Worm (Caenorhabditis elegans) whole organism, young adult: ENCODE data around the gene mab-21.
A peak's percentile ranks its signal among the peaks of the same experiment; 100 is the strongest.

Experiments
- B0336.3 ChIP-seq: fragments of 200-800 bp; sonication (Bioruptor generic); IDR thresholded peaks from 2 replicates; pipeline ENCODE4 v1.3.6; 2022; ENCODE audit warnings: missing genetic modification characterization, missing compliant biosample characterization
- C17E4.6 ChIP-seq: fragments of 200-800 bp; sonication (Bioruptor generic); IDR thresholded peaks from 2 replicates; pipeline ENCODE4 v1.3.6; 2022; ENCODE audit warnings: missing genetic modification reagents, missing genetic modification characterization, missing compliant biosample characterization
- F23B12.7 ChIP-seq: sonication (generic microtip); optimal IDR thresholded peaks from 2 replicates; lab custom pipeline; 2017; ENCODE audit warnings: missing genetic modification characterization, mild to moderate bottlenecking, missing compliant biosample characterization, antibody characterized with exemption, moderate library complexity; ENCODE audit not compliant: insufficient read depth
- F37B4.10 ChIP-seq: fragments of 200-800 bp; sonication (Bioruptor generic); IDR thresholded peaks from 2 replicates; pipeline ENCODE4 v1.3.6; 2022; ENCODE audit warnings: missing genetic modification characterization, missing compliant biosample characterization
- F49E8.2 ChIP-seq: sonication (generic microtip); optimal IDR thresholded peaks from 3 replicates; lab custom pipeline; 2017; ENCODE audit warnings: missing genetic modification characterization, mild to moderate bottlenecking, missing compliant biosample characterization, antibody characterized with exemption, moderate library complexity; ENCODE audit not compliant: insufficient read depth
- F55B11.4 ChIP-seq: sonication (generic microtip); optimal IDR thresholded peaks from 2 replicates; lab custom pipeline; 2016; ENCODE audit warnings: missing compliant biosample characterization, missing genetic modification characterization, borderline replicate concordance; ENCODE audit not compliant: insufficient read depth
- K11D2.4 ChIP-seq: fragments of 200-800 bp; sonication (Bioruptor generic); IDR thresholded peaks from 2 replicates; pipeline ENCODE4 v1.3.6; 2022; ENCODE audit warnings: missing genetic modification reagents, missing genetic modification characterization, missing compliant biosample characterization
- K12H6.12 ChIP-seq: fragments of 200-800 bp; sonication (Bioruptor generic); optimal IDR thresholded peaks from 2 replicates; lab custom pipeline; 2018; ENCODE audit warnings: mild to moderate bottlenecking, missing genetic modification characterization, missing compliant biosample characterization
- T26A5.8 ChIP-seq: sonication (generic microtip); optimal IDR thresholded peaks from 2 replicates; lab custom pipeline; 2016; ENCODE audit warnings: missing genetic modification characterization, missing compliant biosample characterization
- Y56A3A.18 ChIP-seq: fragments of 200-800 bp; sonication (Bioruptor generic); IDR thresholded peaks from 2 replicates; pipeline ENCODE4 v1.3.6; 2022; ENCODE audit warnings: missing genetic modification reagents, missing genetic modification characterization, missing compliant biosample characterization
- aptf-2 ChIP-seq: fragments of 200-800 bp; sonication (Bioruptor generic); conservative IDR thresholded peaks from 2 replicates; pipeline ENCODE4 v1.3.6; 2022; ENCODE audit warnings: missing genetic modification reagents, missing genetic modification characterization, missing compliant biosample characterization
- aptf-3 ChIP-seq: fragments of 200-800 bp; sonication (Bioruptor generic); IDR thresholded peaks from 2 replicates; pipeline ENCODE4 v1.3.6; 2022; ENCODE audit warnings: missing genetic modification characterization, missing compliant biosample characterization
- atf-7 ChIP-seq: sonication (generic microtip); optimal IDR thresholded peaks from 2 replicates; lab custom pipeline; 2017; ENCODE audit warnings: mild to moderate bottlenecking, missing genetic modification characterization, missing compliant biosample characterization
- cebp-1 ChIP-seq, 2 experiments: fragments of 200-800 bp in 1 of 2; sonication (Bioruptor generic) in 1 of 2; sonication (generic microtip) in 1 of 2; IDR thresholded peaks in 1 of 2; optimal IDR thresholded peaks in 1 of 2; 2 replicates each; pipeline versions ENCODE4 v1.3.6 to Lab custom; 2017 to 2022; ENCODE audit warnings: missing compliant biosample characterization in 2 of 2, missing genetic modification characterization in 2 of 2, mild to moderate bottlenecking in 1 of 2, missing genetic modification reagents in 1 of 2, moderate library complexity in 1 of 2
- cebp-2 ChIP-seq: fragments of 200-800 bp; sonication (Bioruptor generic); IDR thresholded peaks from 2 replicates; pipeline ENCODE4 v1.3.6; 2022; ENCODE audit warnings: missing genetic modification characterization, missing compliant biosample characterization
- ceh-40 ChIP-seq: fragments of 200-800 bp; sonication (Bioruptor generic); IDR thresholded peaks from 2 replicates; pipeline ENCODE4 v1.3.6; 2022; ENCODE audit warnings: missing genetic modification characterization, missing compliant biosample characterization
- ceh-91 ChIP-seq: fragments of 200-800 bp; sonication (Bioruptor generic); IDR thresholded peaks from 2 replicates; pipeline ENCODE4 v1.3.6; 2022; ENCODE audit warnings: missing genetic modification reagents, missing genetic modification characterization, missing compliant biosample characterization
- die-1 ChIP-seq: sonication (generic microtip); optimal IDR thresholded peaks from 2 replicates; lab custom pipeline; 2016; ENCODE audit warnings: missing genotype, mild to moderate bottlenecking, missing genetic modification characterization, missing compliant biosample characterization
- dpl-1 ChIP-seq: fragments of 150-350 bp; optimal IDR thresholded peaks from 2 replicates; lab custom pipeline; 2014; ENCODE audit warnings: missing biosample characterization, missing genetic modification reagents, missing genetic modification characterization
- egrh-3 ChIP-seq: fragments of 200-800 bp; sonication (Bioruptor generic); IDR thresholded peaks from 2 replicates; pipeline ENCODE4 v1.3.6; 2022; ENCODE audit warnings: missing genetic modification reagents, missing genetic modification characterization, missing compliant biosample characterization
- ekl-4 ChIP-seq: fragments of 200-800 bp; sonication (Bioruptor generic); IDR thresholded peaks from 2 replicates; pipeline ENCODE4 v1.3.6; 2022; ENCODE audit warnings: missing genetic modification reagents, missing genetic modification characterization, missing compliant biosample characterization
- ets-4 ChIP-seq: fragments of 200-800 bp; sonication (Bioruptor generic); optimal IDR thresholded peaks from 2 replicates; lab custom pipeline; 2018; ENCODE audit warnings: mild to moderate bottlenecking, missing genetic modification characterization, missing compliant biosample characterization
- gei-17 ChIP-seq: fragments of 200-800 bp; sonication (Bioruptor generic); optimal IDR thresholded peaks from 2 replicates; lab custom pipeline; 2018; ENCODE audit warnings: mild to moderate bottlenecking, missing genetic modification characterization, missing compliant biosample characterization
- hlh-26 ChIP-seq: fragments of 200-800 bp; sonication (Bioruptor generic); conservative IDR thresholded peaks from 2 replicates; pipeline ENCODE4 v1.3.6; 2022; ENCODE audit warnings: missing genetic modification reagents, missing genetic modification characterization, missing compliant biosample characterization
- hmg-1.2 ChIP-seq: fragments of 200-800 bp; sonication (Bioruptor generic); IDR thresholded peaks from 2 replicates; pipeline ENCODE4 v1.3.6; 2022; ENCODE audit warnings: missing genetic modification reagents, missing genetic modification characterization, missing compliant biosample characterization
- hmg-20 ChIP-seq: fragments of 200-800 bp; sonication (Bioruptor generic); IDR thresholded peaks from 2 replicates; pipeline ENCODE4 v1.3.6; 2022; ENCODE audit warnings: missing genetic modification reagents, missing genetic modification characterization, missing compliant biosample characterization
- let-526 ChIP-seq: fragments of 200-800 bp; sonication (Bioruptor generic); IDR thresholded peaks from 2 replicates; pipeline ENCODE4 v1.3.6; 2022; ENCODE audit warnings: missing genetic modification reagents, missing genetic modification characterization, missing compliant biosample characterization
- lin-26 ChIP-seq: fragments of 200-800 bp; sonication (Bioruptor generic); IDR thresholded peaks from 2 replicates; pipeline ENCODE4 v1.3.6; 2022; ENCODE audit warnings: missing genetic modification reagents, missing genetic modification characterization, missing compliant biosample characterization
- lin-35 ChIP-seq, 3 experiments: fragments of 150-350 bp in 2 of 3; sonication (generic microtip) in 1 of 3; optimal IDR thresholded peaks; 2 replicates each; lab custom pipeline; 2014 to 2018; ENCODE audit warnings: missing biosample characterization in 3 of 3, missing genetic modification characterization in 3 of 3, missing genetic modification reagents in 3 of 3
- lin-54 ChIP-seq: fragments of 200-800 bp; sonication (Bioruptor generic); optimal IDR thresholded peaks from 2 replicates; lab custom pipeline; 2018; ENCODE audit warnings: mild to moderate bottlenecking, missing genetic modification characterization, missing compliant biosample characterization
- lsy-27 ChIP-seq: sonication (generic microtip); optimal IDR thresholded peaks from 2 replicates; lab custom pipeline; 2017; ENCODE audit warnings: missing genetic modification characterization, mild to moderate bottlenecking, missing compliant biosample characterization, antibody characterized with exemption, missing genotype, borderline replicate concordance; ENCODE audit not compliant: insufficient read depth
- madf-6 ChIP-seq: fragments of 200-800 bp; sonication (Bioruptor generic); IDR thresholded peaks from 2 replicates; pipeline ENCODE4 v1.3.6; 2022; ENCODE audit warnings: missing genetic modification reagents, missing genetic modification characterization, missing compliant biosample characterization
- mel-28 ChIP-seq: sonication (generic microtip); optimal IDR thresholded peaks from 2 replicates; lab custom pipeline; 2016; ENCODE audit warnings: borderline replicate concordance, mild to moderate bottlenecking, missing genetic modification characterization, missing compliant biosample characterization
- mxl-1 ChIP-seq: sonication (generic microtip); optimal IDR thresholded peaks from 2 replicates; lab custom pipeline; 2016; ENCODE audit warnings: missing genetic modification characterization, missing compliant biosample characterization
- nfya-2 ChIP-seq: fragments of 200-800 bp; sonication (Bioruptor generic); IDR thresholded peaks from 2 replicates; pipeline ENCODE4 v1.3.6; 2022; ENCODE audit warnings: missing genetic modification reagents, missing genetic modification characterization, missing compliant biosample characterization
- nhr-120 ChIP-seq: fragments of 200-800 bp; sonication (Bioruptor generic); IDR thresholded peaks from 2 replicates; pipeline ENCODE4 v1.3.6; 2022; ENCODE audit warnings: missing genetic modification characterization, missing compliant biosample characterization
- nhr-80 ChIP-seq: sonication (generic microtip); optimal IDR thresholded peaks from 2 replicates; lab custom pipeline; 2016; ENCODE audit warnings: missing genetic modification characterization, missing compliant biosample characterization
- rpc-1 ChIP-seq, 2 experiments: fragments of 150-350 bp in 1 of 2; sonication (generic microtip) in 1 of 2; optimal IDR thresholded peaks; 2 replicates each; lab custom pipeline; 2014 to 2018; ENCODE audit warnings: missing biosample characterization in 1 of 2, missing genetic modification characterization in 1 of 2, missing genetic modification reagents in 1 of 2, missing genotype in 1 of 2
- sea-2 ChIP-seq: fragments of 200-800 bp; sonication (Bioruptor generic); IDR thresholded peaks from 2 replicates; pipeline ENCODE4 v1.3.6; 2022; ENCODE audit warnings: missing genetic modification characterization, missing compliant biosample characterization
- snpc-1.1 ChIP-seq: sonication (generic microtip); optimal IDR thresholded peaks from 2 replicates; lab custom pipeline; 2017; ENCODE audit warnings: missing genetic modification characterization, mild to moderate bottlenecking, missing compliant biosample characterization, antibody characterized with exemption, moderate library complexity, missing genotype, missing genetic modification reagents; ENCODE audit not compliant: insufficient read depth
- snpc-4 ChIP-seq, 5 experiments: fragments of 150-350 bp in 1 of 5; sonication (generic microtip) in 4 of 5; optimal IDR thresholded peaks; 2 replicates each; lab custom pipeline; 2014 to 2018; ENCODE audit warnings: missing genetic modification characterization in 5 of 5, missing biosample characterization in 3 of 5, antibody characterized with exemption in 2 of 5, mild to moderate bottlenecking in 2 of 5, missing compliant biosample characterization in 2 of 5, missing genotype in 2 of 5, moderate library complexity in 2 of 5, missing genetic modification reagents in 1 of 5
- somi-1 ChIP-seq: fragments of 200-800 bp; sonication (Bioruptor generic); optimal IDR thresholded peaks from 2 replicates; lab custom pipeline; 2018; ENCODE audit warnings: mild to moderate bottlenecking, missing genetic modification characterization, missing compliant biosample characterization
- unc-130 ChIP-seq: sonication (generic microtip); optimal IDR thresholded peaks from 2 replicates; lab custom pipeline; 2016; ENCODE audit warnings: missing genetic modification reagents, missing genetic modification characterization, missing compliant biosample characterization
- ztf-22 ChIP-seq: fragments of 200-800 bp; sonication (Bioruptor generic); optimal IDR thresholded peaks from 2 replicates; lab custom pipeline; 2018; ENCODE audit warnings: mild to moderate bottlenecking, missing genetic modification characterization, moderate library complexity, missing compliant biosample characterization
- ztf-26 ChIP-seq: sonication (generic microtip); optimal IDR thresholded peaks from 2 replicates; lab custom pipeline; 2017; ENCODE audit warnings: missing genetic modification characterization, missing compliant biosample characterization
- ztf-28 ChIP-seq: fragments of 200-800 bp; sonication (Bioruptor generic); IDR thresholded peaks from 2 replicates; pipeline ENCODE4 v1.3.6; 2022; ENCODE audit warnings: missing genetic modification reagents, missing genetic modification characterization, missing compliant biosample characterization

Gene mab-21

ce11 chrIII:4551963-4552362 is 48.6 kb upstream of the mab-21 start (continued):
- no peak for TF ChIP-seq nfya-2 (GFP tag; lab: Robert Waterston, UW)
- TF ChIP-seq mxl-1 (tag; lab: Kevin White, UChicago) = no peak
- TF ChIP-seq ztf-26 (tag; lab: Kevin White, UChicago) = no peak
- no peak for TF ChIP-seq K11D2.4 (GFP tag; lab: Robert Waterston, UW)
- no peak for TF ChIP-seq somi-1 (GFP tag; lab: Kevin White, UChicago)
- no peak for TF ChIP-seq Y56A3A.18
- no peak for TF ChIP-seq F55B11.4 (tag; lab: Kevin White, UChicago)
- peak; percentile 47; the same call in 1 of the 2 replicates for TF ChIP-seq lin-26 (GFP tag; lab: Robert Waterston, UW)
- no peak for TF ChIP-seq cebp-2 (GFP tag; lab: Robert Waterston, UW)
- TF ChIP-seq atf-7 (tag; lab: Kevin White, UChicago) = no peak
- TF ChIP-seq unc-130 (GFP tag; lab: Kevin White, UChicago) = no peak
- no peak for TF ChIP-seq ztf-22 (GFP tag; lab: Kevin White, UChicago)
- no peak for TF ChIP-seq aptf-3 (GFP tag; lab: Robert Waterston, UW)
- TF ChIP-seq ceh-91 = no peak
- TF ChIP-seq hlh-26 (GFP tag; lab: Robert Waterston, UW) = no peak
- 0 out of 2 replicates have a peak, but pooled peaks have one; percentile 30 for TF ChIP-seq ekl-4 (GFP tag; lab: Robert Waterston, UW)
- TF ChIP-seq die-1 = peak; percentile 6
- TF ChIP-seq snpc-4 (GFP tag; optimal IDR thresholded peaks at IDR 0.05; lab: Kevin White, UChicago) = no peak
- peak in 3 of 4 experiments; percentile 12 to 55 (median 45) for TF ChIP-seq snpc-4 (tag; optimal IDR thresholded peaks at IDR 0.05; lab: Kevin White, UChicago)
- peak; percentile 43 for TF ChIP-seq ets-4 (GFP tag; lab: Kevin White, UChicago)
- TF ChIP-seq T26A5.8 (tag; lab: Kevin White, UChicago) = no peak
- TF ChIP-seq B0336.3 (GFP tag; lab: Robert Waterston, UW) = peak; percentile 45; the same call in 1 of the 2 replicates
- TF ChIP-seq dpl-1 = no peak
- no peak for TF ChIP-seq F23B12.7 (tag; lab: Kevin White, UChicago)
- no peak for TF ChIP-seq C17E4.6 (GFP tag; lab: Robert Waterston, UW)
- TF ChIP-seq lin-35 (GFP tag; optimal IDR thresholded peaks at IDR 0.05; lab: Kevin White, UChicago) = no peak
- no peak for TF ChIP-seq hmg-20
- TF ChIP-seq rpc-1 (optimal IDR thresholded peaks at IDR 0.05; lab: Kevin White, UChicago) = no peak
- no peak for TF ChIP-seq rpc-1 (tag; optimal IDR thresholded peaks at IDR 0.05; lab: Kevin White, UChicago)
- TF ChIP-seq K12H6.12 (tag; lab: Kevin White, UChicago) = peak; percentile 79
- peak; percentile 68; the same call in 1 of the 2 replicates for TF ChIP-seq hmg-1.2 (GFP tag; lab: Robert Waterston, UW)
- no peak for TF ChIP-seq F37B4.10
- peak; percentile 56 for TF ChIP-seq egrh-3 (GFP tag; lab: Robert Waterston, UW)
- TF ChIP-seq sea-2 (GFP tag; lab: Robert Waterston, UW) = no peak
- TF ChIP-seq lsy-27 = no peak
- TF ChIP-seq ztf-28 (GFP tag; lab: Robert Waterston, UW) = no peak
- TF ChIP-seq gei-17 (GFP tag; lab: Kevin White, UChicago) = no peak
- no peak for TF ChIP-seq aptf-2 (GFP tag; lab: Robert Waterston, UW)

- TF ChIP-seq hlh-26 (GFP tag; lab: Robert Waterston, UW) = no peak
- no peak for TF ChIP-seq lin-54 (GFP tag; lab: Kevin White, UChicago)
- no peak for TF ChIP-seq let-526 (GFP tag; lab: Robert Waterston, UW)
- TF ChIP-seq cebp-1 (GFP tag; IDR thresholded peaks at IDR 0.05; lab: Robert Waterston, UW) = no peak
- TF ChIP-seq cebp-1 (tag; optimal IDR thresholded peaks at IDR 0.05; lab: Kevin White, UChicago) = no peak
- TF ChIP-seq K12H6.12 (tag; lab: Kevin White, UChicago) = no peak
- TF ChIP-seq ztf-26 (tag; lab: Kevin White, UChicago) = no peak
- TF ChIP-seq nhr-120 (GFP tag; lab: Robert Waterston, UW) = no peak
- TF ChIP-seq nhr-80 = peak; percentile 40
- no peak for TF ChIP-seq F49E8.2 (tag; lab: Kevin White, UChicago)
- TF ChIP-seq madf-6 (GFP tag; lab: Robert Waterston, UW) = 0 out of 2 replicates have a peak, but pooled peaks have one; percentile 23
- TF ChIP-seq ceh-40 = no peak
- TF ChIP-seq snpc-1.1 (tag; lab: Kevin White, UChicago) = no peak
- TF ChIP-seq mel-28 (tag; lab: Kevin White, UChicago) = no peak
- no peak for TF ChIP-seq T26A5.8 (tag; lab: Kevin White, UChicago)
- TF ChIP-seq snpc-4 (GFP tag; optimal IDR thresholded peaks at IDR 0.05; lab: Kevin White, UChicago) = no peak
- no peak for TF ChIP-seq snpc-4 (tag; optimal IDR thresholded peaks at IDR 0.05; lab: Kevin White, UChicago)
These were observed 47.7 kb upstream of the mab-21 start for ce11 chrIII:4552872-4553271.
